Worm (Caenorhabditis elegans): ENCODE data around the gene W02B12.16.

Gene W02B12.16

DNA sequence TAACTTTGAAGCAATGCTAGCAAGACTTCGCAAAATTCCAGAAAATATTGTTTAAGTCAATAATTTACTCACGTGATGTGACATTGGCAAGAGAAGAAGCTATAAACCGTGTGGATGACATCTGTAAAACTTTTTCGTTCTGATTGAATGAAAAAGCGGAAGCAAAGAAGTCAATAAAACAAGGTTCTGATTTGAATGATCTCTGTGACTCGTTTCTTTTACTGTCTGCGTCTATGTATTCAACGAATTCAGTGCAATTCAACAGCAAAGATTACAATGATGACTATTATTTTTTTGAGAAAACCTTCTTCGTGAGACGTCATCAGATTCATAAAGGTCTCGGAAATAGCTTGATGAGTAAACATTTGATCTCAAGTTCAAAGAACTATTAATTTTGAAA is 16.5 kb upstream of the W02B12.16 start, which contains the start of gene hacl-1 (continued):
- TF ChIP-seq ces-1 (GFP tag; optimal IDR thresholded peaks at IDR 0.05): no peak
- TF ChIP-seq hif-1 (tag; optimal IDR thresholded peaks at IDR 0.05): no peak
- no peak for TF ChIP-seq F44E2.7 (GFP tag; IDR thresholded peaks at IDR 0.05)
- TF ChIP-seq lin-13 (GFP tag; optimal IDR thresholded peaks at IDR 0.05): peak; percentile 15
- TF ChIP-seq zfp-3 (GFP tag; conservative IDR thresholded peaks at IDR 0.05): no peak
- no peak for TF ChIP-seq daf-8 (GFP tag; IDR thresholded peaks at IDR 0.05)

DNA sequence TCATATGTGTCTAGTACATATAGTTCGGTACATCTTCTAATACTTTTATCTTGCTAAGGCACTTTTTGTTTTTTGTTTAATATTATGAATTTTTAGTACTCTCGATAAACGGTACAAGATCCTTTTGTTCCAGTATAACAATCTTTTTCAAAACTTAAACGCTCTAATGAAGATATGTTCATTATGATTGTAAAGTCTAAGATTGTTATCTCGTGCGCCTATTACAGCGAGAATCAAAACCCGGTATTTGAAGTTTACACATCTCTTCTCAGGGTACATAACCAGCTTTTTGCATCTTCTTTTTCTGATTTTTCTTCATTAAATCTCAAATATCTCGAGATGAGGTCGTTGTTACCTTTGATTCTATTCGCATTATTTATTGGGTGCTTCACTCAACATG is 11.7 kb upstream of the W02B12.16 start, which contains the start of gene B0334.13:
Gene B0334.13, plus strand, starts transcription at position 301 of the 400 bp plus-strand sequence.
- TF ChIP-seq fos-1 (tag; optimal IDR thresholded peaks at IDR 0.05) (no peak), unc-62 (GFP tag; optimal IDR thresholded peaks at IDR 0.05 in 1 of 2) (peak in 1 of 2 experiments; percentile 21), unc-62 (tag; optimal IDR thresholded peaks at IDR 0.05) (no peak)

- TF ChIP-seq F26F4.8 (GFP tag; conservative IDR thresholded peaks at IDR 0.05) (no peak), dve-1 (tag; optimal IDR thresholded peaks at IDR 0.05; ENCODE audit: insufficient read depth) (peak; percentile 12)
Measured at ce11 chrII:11486698-11487234, 10.5 kb upstream of the W02B12.16 start, which contains the start of gene ttr-18. Gene ttr-18, minus strand, starts transcription at chrII:11486748.

- TF ChIP-seq ama-1 (optimal IDR thresholded peaks at IDR 0.05): peak; percentile 73
- no peak for TF ChIP-seq sdz-12 (GFP tag; optimal IDR thresholded peaks at IDR 0.05)
- no peak for TF ChIP-seq F49E8.2 (tag; optimal IDR thresholded peaks at IDR 0.05; ENCODE audit: borderline replicate concordance)
- TF ChIP-seq zag-1 (tag; optimal IDR thresholded peaks at IDR 0.05): no peak
- no peak for TF ChIP-seq D1046.2 (GFP tag; IDR thresholded peaks at IDR 0.05)
Measured at ce11 chrII:11485200-11485599, 8.9 kb upstream of the W02B12.16 start, which contains the start of gene twk-5. Gene twk-5, minus strand, starts transcription at chrII:11485300.

- no peak for TF ChIP-seq pqm-1 (tag; optimal IDR thresholded peaks at IDR 0.05)
- TF ChIP-seq F26F4.8 (GFP tag; conservative IDR thresholded peaks at IDR 0.05): peak; percentile 99
- peak; percentile 76 for TF ChIP-seq nhr-48 (tag; optimal IDR thresholded peaks at IDR 0.05)
- TF ChIP-seq daf-16 (GFP tag; optimal IDR thresholded peaks at IDR 0.05): peak; percentile 61 to 91
- peak; percentile 68 for TF ChIP-seq daf-16 (tag; optimal IDR thresholded peaks at IDR 0.05)
- TF ChIP-seq daf-8 (GFP tag; IDR thresholded peaks at IDR 0.05): no peak
- TF ChIP-seq lir-3 (tag; optimal IDR thresholded peaks at IDR 0.05): peak; percentile 87
- peak; percentile 92; the same call in 1 of the 2 replicates for TF ChIP-seq ceh-44 (GFP tag; IDR thresholded peaks at IDR 0.05)
- TF ChIP-seq dmd-8 (GFP tag; IDR thresholded peaks at IDR 0.05): peak; percentile 100
- TF ChIP-seq cey-2 (tag; optimal IDR thresholded peaks at IDR 0.05; ENCODE audit: borderline replicate concordance, insufficient read depth): peak; percentile 49
- no peak for TF ChIP-seq nhr-76 (tag; optimal IDR thresholded peaks at IDR 0.05)
- peak; percentile 91 for TF ChIP-seq zip-11 (GFP tag; IDR thresholded peaks at IDR 0.05)
- TF ChIP-seq R02D3.7 (tag; optimal IDR thresholded peaks at IDR 0.05): peak; percentile 15
- peak; percentile 73 for TF ChIP-seq lin-13 (GFP tag; optimal IDR thresholded peaks at IDR 0.05)
- TF ChIP-seq ZK546.5 (tag; optimal IDR thresholded peaks at IDR 0.05): no peak
- TF ChIP-seq lsy-2 (tag; optimal IDR thresholded peaks at IDR 0.05): peak in 1 of 2 experiments; percentile 87
- TF ChIP-seq aly-2 (tag; optimal IDR thresholded peaks at IDR 0.05): no peak
- peak; percentile 87 for TF ChIP-seq mdt-29 (GFP tag; IDR thresholded peaks at IDR 0.05)
- peak; percentile 84 for TF ChIP-seq gei-8 (GFP tag; optimal IDR thresholded peaks at IDR 0.05)
- TF ChIP-seq unc-62 (GFP tag; optimal IDR thresholded peaks at IDR 0.05 in 1 of 2): peak in 1 of 2 experiments; percentile 37
- TF ChIP-seq unc-62 (tag; optimal IDR thresholded peaks at IDR 0.05): no peak
- TF ChIP-seq F49E8.2 (tag; optimal IDR thresholded peaks at IDR 0.05; ENCODE audit: borderline replicate concordance): peak; percentile 80
- TF ChIP-seq nhr-42 (GFP tag; IDR thresholded peaks at IDR 0.05): peak; percentile 84
- TF ChIP-seq zfp-2 (tag; optimal IDR thresholded peaks at IDR 0.05): peak; percentile 70
- TF ChIP-seq snpc-1.2 (GFP tag; IDR thresholded peaks at IDR 0.05): peak; percentile 92
- no peak for TF ChIP-seq nhr-11 (tag; optimal IDR thresholded peaks at IDR 0.05)
- no peak for TF ChIP-seq nhr-10 (tag; optimal IDR thresholded peaks at IDR 0.05)
- TF ChIP-seq nhr-77 (tag; optimal IDR thresholded peaks at IDR 0.05): peak; percentile 64
- TF ChIP-seq pha-4 (GFP tag; IDR thresholded peaks at IDR 0.05): peak; percentile 96
- no peak for TF ChIP-seq pha-4 (tag; optimal IDR thresholded peaks at IDR 0.05)
- TF ChIP-seq T26A8.4 (GFP tag; IDR thresholded peaks at IDR 0.05): peak; percentile 88
- TF ChIP-seq mes-2 (tag; optimal IDR thresholded peaks at IDR 0.05; ENCODE audit: poor library complexity, severe bottlenecking): peak; percentile 88
- peak; percentile 34 for TF ChIP-seq fkh-10 (GFP tag; optimal IDR thresholded peaks at IDR 0.05)
Measured at ce11 chrII:11484600-11484999, 8.3 kb upstream of the W02B12.16 start.
